Fruit fly (Drosophila melanogaster) whole organism, embryonic: ENCODE data around the gene Trl.

Experiments
- B-H1 ChIP-seq: fragments of 200-800 bp; sonication (Bioruptor generic); IDR thresholded peaks from 3 replicates; pipeline ENCODE4 v1.3.6; 2022; ENCODE audit warnings: missing biosample characterization, missing genetic modification characterization
- C15 ChIP-seq: fragments of 200-800 bp; sonication (Bioruptor generic); IDR thresholded peaks from 3 replicates; pipeline ENCODE4 v1.3.6; 2022; ENCODE audit warnings: missing biosample characterization, missing genetic modification characterization
- CG10654 ChIP-seq: fragments of 200-800 bp; sonication (Bioruptor generic); optimal IDR thresholded peaks from 2 replicates; lab custom pipeline; 2016; ENCODE audit warnings: missing biosample characterization, missing genetic modification characterization
- CG14441 ChIP-seq: fragments of 200-800 bp; sonication (Bioruptor generic); IDR thresholded peaks from 2 replicates; pipeline ENCODE4 v1.3.6; 2022; ENCODE audit warnings: missing biosample characterization, missing genetic modification characterization
- CG15601 ChIP-seq: fragments of 200-800 bp; sonication (Bioruptor generic); optimal IDR thresholded peaks from 3 replicates; lab custom pipeline; 2019; ENCODE audit warnings: missing biosample characterization, mild to moderate bottlenecking, missing genetic modification characterization, moderate library complexity
- CG17186 ChIP-seq: fragments of 200-800 bp; sonication (Bioruptor generic); optimal IDR thresholded peaks from 3 replicates; lab custom pipeline; 2017; ENCODE audit warnings: missing biosample characterization, missing genetic modification reagents, missing genetic modification characterization
- CG2889 ChIP-seq: fragments of 200-800 bp; sonication (Bioruptor generic); IDR thresholded peaks from 3 replicates; pipeline ENCODE4 v1.3.6; 2022; ENCODE audit warnings: missing biosample characterization, missing genetic modification characterization
- CG30020 ChIP-seq: fragments of 200-800 bp; optimal IDR thresholded peaks from 2 replicates; lab custom pipeline; 2019; ENCODE audit warnings: missing biosample characterization, mild to moderate bottlenecking, missing genetic modification characterization, moderate library complexity
- CG3065 ChIP-seq: fragments of 200-800 bp; sonication (Bioruptor generic); optimal IDR thresholded peaks from 2 replicates; lab custom pipeline; 2016; ENCODE audit warnings: missing biosample characterization, missing genetic modification characterization
- CG31441 ChIP-seq: fragments of 200-800 bp; sonication (Bioruptor generic); IDR thresholded peaks from 2 replicates; pipeline ENCODE4 v1.3.6; 2022; ENCODE audit warnings: missing biosample characterization, missing genetic modification characterization
- CG3838 ChIP-seq: fragments of 200-800 bp; sonication (Bioruptor generic); optimal IDR thresholded peaks from 3 replicates; lab custom pipeline; 2016; ENCODE audit warnings: missing biosample characterization, missing genetic modification characterization
- CG43689 ChIP-seq: fragments of 200-800 bp; sonication (Bioruptor generic); IDR thresholded peaks from 2 replicates; pipeline ENCODE4 v1.3.6; 2022; ENCODE audit warnings: missing biosample characterization, missing genetic modification characterization
- CG4404 ChIP-seq: fragments of 200-800 bp; sonication (Bioruptor generic); IDR thresholded peaks from 2 replicates; pipeline ENCODE4 v1.3.6; 2022; ENCODE audit warnings: missing biosample characterization, missing genetic modification characterization
- CG5245 ChIP-seq: fragments of 200-800 bp; sonication (Bioruptor generic); optimal IDR thresholded peaks from 3 replicates; lab custom pipeline; 2016; ENCODE audit warnings: missing biosample characterization, missing genetic modification characterization
- CG7372 ChIP-seq: fragments of 200-800 bp; sonication (Bioruptor generic); IDR thresholded peaks from 2 replicates; pipeline ENCODE4 v1.3.6; 2022; ENCODE audit warnings: missing biosample characterization, missing genetic modification characterization
- CG7786 ChIP-seq: fragments of 200-800 bp; sonication (Bioruptor generic); optimal IDR thresholded peaks from 2 replicates; lab custom pipeline; 2016; ENCODE audit warnings: missing biosample characterization, missing genetic modification characterization
- CG7963 ChIP-seq: fragments of 200-800 bp; sonication (Bioruptor generic); IDR thresholded peaks from 3 replicates; pipeline ENCODE4 v1.3.6; 2022; ENCODE audit warnings: missing biosample characterization, missing genetic modification characterization; ENCODE audit not compliant: partially characterized antibody
- CG8281 ChIP-seq: fragments of 200-800 bp; sonication (Bioruptor generic); optimal IDR thresholded peaks from 2 replicates; lab custom pipeline; 2018; ENCODE audit warnings: missing biosample characterization, mild to moderate bottlenecking, missing genetic modification characterization, moderate library complexity
- CG9797 ChIP-seq: fragments of 200-800 bp; sonication (Bioruptor generic); optimal IDR thresholded peaks from 3 replicates; lab custom pipeline; 2018; ENCODE audit warnings: missing biosample characterization, mild to moderate bottlenecking, missing genetic modification characterization
- CG9817 ChIP-seq: fragments of 200-800 bp; sonication (Bioruptor generic); optimal IDR thresholded peaks from 2 replicates; lab custom pipeline; 2018; ENCODE audit warnings: missing biosample characterization, mild to moderate bottlenecking, missing genetic modification characterization, moderate library complexity
- Dll ChIP-seq: fragments of 200-800 bp; sonication (Bioruptor generic); IDR thresholded peaks from 4 replicates; pipeline ENCODE4 v1.3.6; 2022; ENCODE audit warnings: missing biosample characterization, missing genetic modification characterization; ENCODE audit not compliant: partially characterized antibody
- Elba2 ChIP-seq: fragments of 200-800 bp; sonication (Bioruptor generic); optimal IDR thresholded peaks from 3 replicates; lab custom pipeline; 2016; ENCODE audit warnings: missing biosample characterization, missing genetic modification characterization
- HLH4C ChIP-seq: fragments of 200-800 bp; sonication (Bioruptor generic); IDR thresholded peaks from 3 replicates; pipeline ENCODE4 v1.3.6; 2022; ENCODE audit warnings: missing biosample characterization, missing genetic modification characterization; ENCODE audit not compliant: partially characterized antibody
- Side ChIP-seq: fragments of 200-800 bp; sonication (Bioruptor generic); optimal IDR thresholded peaks from 2 replicates; lab custom pipeline; 2016; ENCODE audit warnings: missing biosample characterization, missing genetic modification characterization
- Ssrp ChIP-seq: fragments of 200-800 bp; sonication (Bioruptor generic); optimal IDR thresholded peaks from 2 replicates; lab custom pipeline; 2018; ENCODE audit warnings: missing biosample characterization, mild to moderate bottlenecking, missing genetic modification characterization, moderate library complexity
- Xrp1 ChIP-seq: fragments of 200-800 bp; sonication (Bioruptor generic); IDR thresholded peaks from 2 replicates; pipeline ENCODE4 v1.3.6; 2022; ENCODE audit warnings: missing biosample characterization, missing genetic modification characterization
- bab2 ChIP-seq: fragments of 200-800 bp; sonication (Bioruptor generic); optimal IDR thresholded peaks from 2 replicates; lab custom pipeline; 2016; ENCODE audit warnings: missing biosample characterization, missing genetic modification characterization
- br ChIP-seq: fragments of >200 bp; optimal IDR thresholded peaks from 2 replicates; lab custom pipeline; 2017
- bsh ChIP-seq, 2 experiments: fragments of 200-800 bp; sonication (Bioruptor generic); optimal IDR thresholded peaks; 2 replicates each; lab custom pipeline; 2017 to 2018; ENCODE audit warnings: mild to moderate bottlenecking in 2 of 2, missing biosample characterization in 2 of 2, missing genetic modification characterization in 2 of 2, moderate library complexity in 1 of 2
- chif ChIP-seq, 2 experiments: fragments of 200-800 bp; sonication (Bioruptor generic); optimal IDR thresholded peaks; 3 replicates each; lab custom pipeline; 2016; ENCODE audit warnings: missing biosample characterization in 2 of 2, missing genetic modification characterization in 2 of 2
- croc ChIP-seq: fragments of 200-800 bp; sonication (Bioruptor generic); conservative IDR thresholded peaks from 3 replicates; pipeline ENCODE4 v1.3.6; 2022; ENCODE audit warnings: missing biosample characterization, missing genetic modification characterization
- crp ChIP-seq, 2 experiments: fragments of 200-800 bp; sonication (Bioruptor generic); optimal IDR thresholded peaks; 2 replicates in 1 of 2; 3 replicates in 1 of 2; lab custom pipeline; 2017; ENCODE audit warnings: missing biosample characterization in 2 of 2, missing genetic modification characterization in 2 of 2, mild to moderate bottlenecking in 1 of 2, moderate library complexity in 1 of 2
- fru ChIP-seq: fragments of >200 bp; optimal IDR thresholded peaks from 2 replicates; lab custom pipeline; 2017
- ftz-f1 ChIP-seq: fragments of 200-800 bp; sonication (Bioruptor generic); optimal IDR thresholded peaks from 2 replicates; lab custom pipeline; 2016; ENCODE audit warnings: missing biosample characterization, missing genetic modification characterization
- fu2 ChIP-seq: fragments of 200-800 bp; sonication (Bioruptor generic); optimal IDR thresholded peaks from 2 replicates; lab custom pipeline; 2016; ENCODE audit warnings: missing biosample characterization, missing genetic modification characterization
- gem ChIP-seq: fragments of 200-800 bp; sonication (Bioruptor generic); optimal IDR thresholded peaks from 2 replicates; lab custom pipeline; 2019; ENCODE audit warnings: missing biosample characterization, mild to moderate bottlenecking, missing genetic modification characterization, moderate library complexity
- grn ChIP-seq: fragments of 200-800 bp; sonication (Bioruptor generic); optimal IDR thresholded peaks from 3 replicates; lab custom pipeline; 2017; ENCODE audit warnings: missing biosample characterization, missing genetic modification characterization
- insv ChIP-seq, 2 experiments: fragments of 200-800 bp; sonication (Bioruptor generic); optimal IDR thresholded peaks; 3 replicates each; lab custom pipeline; 2016 to 2018; ENCODE audit warnings: missing biosample characterization in 2 of 2, missing genetic modification characterization in 2 of 2
- kah ChIP-seq: fragments of 200-800 bp; sonication (Bioruptor generic); optimal IDR thresholded peaks from 2 replicates; lab custom pipeline; 2018; ENCODE audit warnings: missing biosample characterization, mild to moderate bottlenecking, missing genetic modification characterization
- lbe ChIP-seq: fragments of 200-800 bp; sonication (Bioruptor generic); optimal IDR thresholded peaks from 2 replicates; lab custom pipeline; 2016; ENCODE audit warnings: missing biosample characterization, mild to moderate bottlenecking, missing genetic modification characterization
- nom ChIP-seq: fragments of 200-800 bp; sonication (Bioruptor generic); optimal IDR thresholded peaks from 2 replicates; lab custom pipeline; 2017; ENCODE audit warnings: missing biosample characterization, missing genetic modification characterization, mild to moderate bottlenecking, moderate library complexity, missing genetic modification reagents
- onecut ChIP-seq: fragments of 200-800 bp; sonication (Bioruptor generic); IDR thresholded peaks from 2 replicates; pipeline ENCODE4 v1.3.6; 2022; ENCODE audit warnings: missing biosample characterization, missing genetic modification characterization
- salm ChIP-seq: fragments of 200-800 bp; sonication (Bioruptor generic); optimal IDR thresholded peaks from 2 replicates; lab custom pipeline; 2018; ENCODE audit warnings: missing biosample characterization, mild to moderate bottlenecking, missing genetic modification characterization
- seq ChIP-seq: fragments of 200-800 bp; sonication (Bioruptor generic); IDR thresholded peaks from 2 replicates; pipeline ENCODE4 v1.3.6; 2022; ENCODE audit warnings: missing biosample characterization, missing genetic modification characterization
- stc ChIP-seq: fragments of 200-800 bp; sonication (Bioruptor generic); IDR thresholded peaks from 2 replicates; pipeline ENCODE4 v1.3.6; 2022; ENCODE audit warnings: missing biosample characterization, missing genetic modification characterization
- tio ChIP-seq: fragments of 200-800 bp; sonication (Bioruptor generic); optimal IDR thresholded peaks from 2 replicates; lab custom pipeline; 2017; ENCODE audit warnings: missing biosample characterization, missing genetic modification characterization, inconsistent platforms
- unpg ChIP-seq: fragments of 200-800 bp; sonication (Bioruptor generic); optimal IDR thresholded peaks from 3 replicates; lab custom pipeline; 2018; ENCODE audit warnings: missing biosample characterization, mild to moderate bottlenecking, missing genetic modification characterization, moderate library complexity
- vvl ChIP-seq: fragments of 200-800 bp; sonication (Bioruptor generic); IDR thresholded peaks from 2 replicates; pipeline ENCODE4 v1.3.6; 2022; ENCODE audit warnings: missing biosample characterization, missing genetic modification characterization
- zf30C ChIP-seq: fragments of 200-800 bp; sonication (Bioruptor generic); optimal IDR thresholded peaks from 3 replicates; lab custom pipeline; 2018; ENCODE audit warnings: missing biosample characterization, mild to moderate bottlenecking, missing genetic modification characterization

Trl gene

DNA sequence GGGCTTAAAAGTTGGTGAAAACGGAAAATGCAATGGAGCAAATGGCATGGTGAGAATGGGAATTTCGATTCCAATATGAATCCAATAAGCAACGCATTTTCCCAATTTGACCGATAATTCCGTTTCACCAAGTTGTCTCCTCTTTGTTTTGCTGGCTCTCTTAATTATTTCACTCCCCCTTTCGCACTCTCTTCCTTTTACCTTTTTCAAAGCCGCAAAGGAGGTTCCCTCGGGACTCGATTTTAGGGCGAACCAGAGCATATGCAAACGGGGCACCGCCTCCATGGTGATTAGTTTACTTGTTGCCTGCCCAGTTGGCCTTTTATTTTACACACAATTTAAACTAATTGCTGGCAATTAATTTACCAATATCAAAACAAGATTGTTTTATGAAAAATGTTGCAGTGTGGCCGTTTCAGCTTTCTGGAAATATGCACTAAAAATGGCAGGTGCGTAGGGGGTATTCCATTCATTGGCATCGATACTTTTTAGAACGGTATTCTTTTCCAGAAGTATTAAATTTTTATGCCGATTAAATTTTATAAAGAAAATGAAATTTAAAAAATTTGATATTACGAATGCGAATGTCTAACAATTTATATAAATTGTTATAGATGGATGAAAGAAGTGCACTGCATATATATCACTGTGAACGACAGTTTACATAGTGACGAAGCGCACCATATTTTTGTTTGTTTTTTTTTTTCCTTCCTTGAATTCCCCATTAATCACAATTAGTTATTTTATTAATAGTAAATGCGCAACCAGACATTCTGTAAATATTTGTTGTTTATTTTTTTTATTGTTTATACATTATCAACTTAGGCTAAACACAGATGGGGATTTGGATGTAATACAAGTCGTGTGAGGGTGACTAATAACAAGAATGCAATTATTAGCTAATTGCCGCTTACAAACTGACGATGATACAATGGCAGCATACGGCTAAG lies 15.1 kb upstream of the Trl start, which contains the start of gene mop (continued):
- TF ChIP-seq ftz-f1 (GFP tag; lab: Kevin White, UChicago), result no peak
- TF ChIP-seq unpg (GFP tag; lab: Kevin White, UChicago), result no peak
- no peak for TF ChIP-seq bab2 (GFP tag; lab: Kevin White, UChicago)
- no peak for TF ChIP-seq CG7786 (GFP tag; lab: Kevin White, UChicago)
- 0 out of 3 replicates have a peak, but pooled peaks have one; percentile 19 for TF ChIP-seq CG2889 (GFP tag; lab: Robert Waterston, UW)
- no peak for TF ChIP-seq CG15601 (tag; lab: Kevin White, UChicago)
- TF ChIP-seq Side (GFP tag; lab: Kevin White, UChicago), result peak; percentile 41
- no peak for TF ChIP-seq CG43689 (GFP tag; lab: Robert Waterston, UW)
- TF ChIP-seq fu2, result peak; percentile 9
- no peak for TF ChIP-seq lbe (GFP tag; lab: Kevin White, UChicago)
- TF ChIP-seq CG7963 (GFP tag; lab: Robert Waterston, UW), result no peak
- no peak for TF ChIP-seq CG5245 (GFP tag; lab: Kevin White, UChicago)
- TF ChIP-seq CG4404, result no peak
- TF ChIP-seq Ssrp (tag; lab: Kevin White, UChicago), result peak; percentile 32
- peak; percentile 42 for TF ChIP-seq Elba2
- TF ChIP-seq fru, result no peak
- no peak for TF ChIP-seq kah
- no peak for TF ChIP-seq CG8281 (tag; lab: Kevin White, UChicago)
- TF ChIP-seq seq (GFP tag; lab: Robert Waterston, UW), result peak; percentile 53; the same call in 1 of the 2 replicates
- TF ChIP-seq vvl (GFP tag; lab: Robert Waterston, UW), result peak; percentile 51; the same call in 1 of the 2 replicates
- TF ChIP-seq CG3838 (GFP tag; lab: Kevin White, UChicago), result no peak
- no peak for TF ChIP-seq CG31441 (GFP tag; lab: Robert Waterston, UW)
- TF ChIP-seq nom (GFP tag; lab: Kevin White, UChicago), result no peak
- TF ChIP-seq CG9797 (GFP tag; lab: Kevin White, UChicago), result peak; percentile 63
- TF ChIP-seq onecut (GFP tag; lab: Robert Waterston, UW), result 0 out of 2 replicates have a peak, but pooled peaks have one; percentile 37
- TF ChIP-seq bsh (GFP tag; optimal IDR thresholded peaks at IDR 0.05; lab: Kevin White, UChicago), result no peak
- no peak for TF ChIP-seq CG7372 (GFP tag; lab: Robert Waterston, UW)
- peak; percentile 2 for TF ChIP-seq CG9817 (tag; lab: Kevin White, UChicago)
- TF ChIP-seq C15 (GFP tag; lab: Robert Waterston, UW), result no peak
- no peak for TF ChIP-seq CG17186 (GFP tag; lab: Kevin White, UChicago)
- TF ChIP-seq br, result no peak
- TF ChIP-seq gem, result no peak
- TF ChIP-seq Dll, result peak; percentile 74; the same call in 3 of the 4 replicates
- no peak for TF ChIP-seq grn (GFP tag; lab: Kevin White, UChicago)
- TF ChIP-seq stc, result no peak
- no peak for TF ChIP-seq zf30C (GFP tag; lab: Kevin White, UChicago)
- TF ChIP-seq Xrp1 (GFP tag; lab: Robert Waterston, UW), result no peak; the same call in 1 of the 2 replicates
- no peak for TF ChIP-seq CG10654 (GFP tag; lab: Kevin White, UChicago)
- TF ChIP-seq tio (GFP tag; lab: Kevin White, UChicago), result no peak
- peak; percentile 92 to 98 for TF ChIP-seq insv (GFP tag; optimal IDR thresholded peaks at IDR 0.05; lab: Kevin White, UChicago)
- TF ChIP-seq CG14441 (GFP tag; lab: Robert Waterston, UW), result peak; percentile 63
- no peak for TF ChIP-seq CG30020
- peak; percentile 36; the same call in 2 of the 3 replicates for TF ChIP-seq B-H1
- TF ChIP-seq HLH4C (GFP tag; lab: Robert Waterston, UW), result 0 out of 3 replicates have a peak, but pooled peaks have one; percentile 46
- TF ChIP-seq crp (GFP tag; optimal IDR thresholded peaks at IDR 0.05; lab: Kevin White, UChicago), result no peak
- TF ChIP-seq salm (tag; lab: Kevin White, UChicago), result no peak
- no peak for TF ChIP-seq croc (GFP tag; lab: Robert Waterston, UW)
- no peak for TF ChIP-seq chif (GFP tag; optimal IDR thresholded peaks at IDR 0.05; lab: Kevin White, UChicago)
- TF ChIP-seq CG3065 (GFP tag; lab: Kevin White, UChicago), result no peak
